Worm (Caenorhabditis elegans): Measurements from ENCODE around the gene K08B12.1.

Gene K08B12.1

ce11 chrV:6221292-6221691 is 37.9 kb upstream of the K08B12.1 start:
- TF ChIP-seq flt-1 (GFP tag; IDR thresholded peaks at IDR 0.05), result no peak
- TF ChIP-seq ztf-23 (GFP tag; IDR thresholded peaks at IDR 0.05), result no peak
- TF ChIP-seq cog-1 (tag; optimal IDR thresholded peaks at IDR 0.05), result no peak
- no peak for TF ChIP-seq klf-2 (GFP tag; conservative IDR thresholded peaks at IDR 0.05)
- TF ChIP-seq ztf-29 (GFP tag; IDR thresholded peaks at IDR 0.05), result no peak
- no peak for TF ChIP-seq T22C8.4 (GFP tag; IDR thresholded peaks at IDR 0.05)
- TF ChIP-seq tab-1 (GFP tag; IDR thresholded peaks at IDR 0.05), result no peak
- no peak for TF ChIP-seq ref-1 (GFP tag; conservative IDR thresholded peaks at IDR 0.05)
- no peak for TF ChIP-seq med-1 (GFP tag; optimal IDR thresholded peaks at IDR 0.05; ENCODE audit: insufficient read depth)

ce11 chrV:6222171-6222733 is 36.9 kb upstream of the K08B12.1 start:
- TF ChIP-seq med-1 (GFP tag; optimal IDR thresholded peaks at IDR 0.05; ENCODE audit: insufficient read depth) (no peak), klf-2 (GFP tag; conservative IDR thresholded peaks at IDR 0.05) (no peak), flt-1 (GFP tag; IDR thresholded peaks at IDR 0.05) (no peak), T22C8.4 (GFP tag; IDR thresholded peaks at IDR 0.05) (no peak)

- TF ChIP-seq klf-2 (GFP tag; conservative IDR thresholded peaks at IDR 0.05) (no peak), flt-1 (GFP tag; IDR thresholded peaks at IDR 0.05) (no peak), ref-1 (GFP tag; conservative IDR thresholded peaks at IDR 0.05) (no peak), ztf-23 (GFP tag; IDR thresholded peaks at IDR 0.05) (no peak), ztf-29 (GFP tag; IDR thresholded peaks at IDR 0.05) (no peak), tab-1 (GFP tag; IDR thresholded peaks at IDR 0.05) (no peak)
Measured at ce11 chrV:6222779-6223276, 36.3 kb upstream of the K08B12.1 start.

- TF ChIP-seq med-1 (GFP tag; optimal IDR thresholded peaks at IDR 0.05; ENCODE audit: insufficient read depth) (no peak), cog-1 (tag; optimal IDR thresholded peaks at IDR 0.05) (no peak), flt-1 (GFP tag; IDR thresholded peaks at IDR 0.05) (no peak), ztf-23 (GFP tag; IDR thresholded peaks at IDR 0.05) (0 out of 2 replicates have a peak, but pooled peaks have one; percentile 6), ztf-29 (GFP tag; IDR thresholded peaks at IDR 0.05) (no peak), T22C8.4 (GFP tag; IDR thresholded peaks at IDR 0.05) (no peak)
Measured at ce11 chrV:6223315-6224018, 35.7 kb upstream of the K08B12.1 start.

ce11 chrV:6224019-6224335 is 35.2 kb upstream of the K08B12.1 start:
- TF ChIP-seq ztf-29 (GFP tag; IDR thresholded peaks at IDR 0.05), result no peak
- TF ChIP-seq med-1 (GFP tag; optimal IDR thresholded peaks at IDR 0.05; ENCODE audit: insufficient read depth), result no peak
- TF ChIP-seq T22C8.4 (GFP tag; IDR thresholded peaks at IDR 0.05), result no peak
- no peak for TF ChIP-seq klf-2 (GFP tag; conservative IDR thresholded peaks at IDR 0.05)
- TF ChIP-seq cog-1 (tag; optimal IDR thresholded peaks at IDR 0.05), result no peak
- no peak for TF ChIP-seq tab-1 (GFP tag; IDR thresholded peaks at IDR 0.05)
- TF ChIP-seq flt-1 (GFP tag; IDR thresholded peaks at IDR 0.05), result no peak
- TF ChIP-seq ztf-23 (GFP tag; IDR thresholded peaks at IDR 0.05), result no peak
- no peak for TF ChIP-seq ref-1 (GFP tag; conservative IDR thresholded peaks at IDR 0.05)

- TF ChIP-seq ztf-23 (GFP tag; IDR thresholded peaks at IDR 0.05), result peak; percentile 68
- peak; percentile 60 for TF ChIP-seq cog-1 (tag; optimal IDR thresholded peaks at IDR 0.05)
- TF ChIP-seq med-1 (GFP tag; optimal IDR thresholded peaks at IDR 0.05; ENCODE audit: insufficient read depth), result peak; percentile 9
- no peak; the same call in 1 of the 2 replicates for TF ChIP-seq T22C8.4 (GFP tag; IDR thresholded peaks at IDR 0.05)
- no peak for TF ChIP-seq ref-1 (GFP tag; conservative IDR thresholded peaks at IDR 0.05)
- TF ChIP-seq ztf-29 (GFP tag; IDR thresholded peaks at IDR 0.05), result 0 out of 2 replicates have a peak, but pooled peaks have one; percentile 42
Measured at ce11 chrV:6224494-6224959, 34.6 kb upstream of the K08B12.1 start.

ce11 chrV:6224984-6225617 is 34.1 kb upstream of the K08B12.1 start:
- TF ChIP-seq flt-1 (GFP tag; IDR thresholded peaks at IDR 0.05) (no peak), ztf-23 (GFP tag; IDR thresholded peaks at IDR 0.05) (no peak), T22C8.4 (GFP tag; IDR thresholded peaks at IDR 0.05) (no peak), klf-2 (GFP tag; conservative IDR thresholded peaks at IDR 0.05) (no peak), ztf-29 (GFP tag; IDR thresholded peaks at IDR 0.05) (no peak), cog-1 (tag; optimal IDR thresholded peaks at IDR 0.05) (no peak), tab-1 (GFP tag; IDR thresholded peaks at IDR 0.05) (no peak), ref-1 (GFP tag; conservative IDR thresholded peaks at IDR 0.05) (no peak), med-1 (GFP tag; optimal IDR thresholded peaks at IDR 0.05; ENCODE audit: insufficient read depth) (no peak)

ce11 chrV:6225745-6226528 is 33.2 kb upstream of the K08B12.1 start:
- TF ChIP-seq flt-1 (GFP tag; IDR thresholded peaks at IDR 0.05) (peak; percentile 19; the same call in 1 of the 2 replicates), ztf-23 (GFP tag; IDR thresholded peaks at IDR 0.05) (no peak)

- no peak for TF ChIP-seq ztf-23 (GFP tag; IDR thresholded peaks at IDR 0.05)
- no peak for TF ChIP-seq tab-1 (GFP tag; IDR thresholded peaks at IDR 0.05)
Measured at ce11 chrV:6226530-6227125, 32.5 kb upstream of the K08B12.1 start, which contains the start of gene W06H8.6. Gene W06H8.6 (minus strand): TSS chrV:6227010.

All from whole organism, midembryonic.